Worm (Caenorhabditis elegans) whole organism, early embryonic: ENCODE measurements around the gene piit-1.

Experiments
- ama-1 ChIP-seq: fragments of 150-350 bp; optimal IDR thresholded peaks from 2 replicates; lab custom pipeline; 2014
- ets-7 ChIP-seq: sonication (generic microtip); optimal IDR thresholded peaks from 2 replicates; lab custom pipeline; 2016; ENCODE audit warnings: missing genotype, missing genetic modification characterization, missing compliant biosample characterization
- flt-1 ChIP-seq: fragments of 200-800 bp; sonication (Bioruptor generic); IDR thresholded peaks from 2 replicates; pipeline ENCODE4 v1.3.6; 2022; ENCODE audit warnings: missing genetic modification characterization, missing compliant biosample characterization
- hmbx-1 ChIP-seq: sonication (generic microtip); optimal IDR thresholded peaks from 2 replicates; lab custom pipeline; 2016; ENCODE audit warnings: mild to moderate bottlenecking, missing genetic modification characterization, missing compliant biosample characterization
- pes-1 ChIP-seq: fragments of 200-800 bp; sonication (Bioruptor generic); IDR thresholded peaks from 2 replicates; pipeline ENCODE4 v1.3.6; 2022; ENCODE audit warnings: missing genetic modification reagents, missing genetic modification characterization, missing compliant biosample characterization
- sea-1 ChIP-seq: fragments of 200-800 bp; sonication (Bioruptor generic); conservative IDR thresholded peaks from 2 replicates; pipeline ENCODE4 v1.3.6; 2022; ENCODE audit warnings: missing genetic modification characterization, missing compliant biosample characterization

ce11 chrV:11624954-11625353 lies 15.0 kb upstream of the piit-1 start:
- TF ChIP-seq ama-1 (lab: Kevin White, UChicago) = no peak
- TF ChIP-seq flt-1 (GFP tag; lab: Robert Waterston, UW) = no peak
- TF ChIP-seq sea-1 = no peak
- TF ChIP-seq pes-1 (GFP tag; lab: Robert Waterston, UW) = no peak
- TF ChIP-seq ets-7 = no peak
- TF ChIP-seq hmbx-1 (tag; lab: Kevin White, UChicago) = no peak
